Fruit fly (Drosophila melanogaster) whole organism, embryonic: ENCODE measurements around the gene CG9114.
A peak's percentile ranks its signal among the peaks of the same experiment; 100 is the strongest.

Source experiments
- Adf1 ChIP-seq: fragments of 200-800 bp; sonication (Bioruptor generic); IDR thresholded peaks from 2 replicates; pipeline ENCODE4 v1.3.6; 2022; ENCODE audit warnings: missing biosample characterization, missing genetic modification characterization
- CG10431 ChIP-seq: fragments of 200-800 bp; sonication (Bioruptor generic); optimal IDR thresholded peaks from 3 replicates; lab custom pipeline; 2018; ENCODE audit warnings: missing biosample characterization, mild to moderate bottlenecking, missing genetic modification characterization
- CG10543 ChIP-seq: fragments of 200-800 bp; sonication (Bioruptor generic); optimal IDR thresholded peaks from 3 replicates; lab custom pipeline; 2017; ENCODE audit warnings: missing biosample characterization, mild to moderate bottlenecking, missing genetic modification characterization, moderate library complexity
- CG11398 ChIP-seq: fragments of 200-800 bp; sonication (Bioruptor generic); optimal IDR thresholded peaks from 2 replicates; lab custom pipeline; 2016; ENCODE audit warnings: missing biosample characterization, missing genetic modification characterization
- CG11456 ChIP-seq: fragments of 200-800 bp; sonication (Bioruptor generic); IDR thresholded peaks from 3 replicates; pipeline ENCODE4 v1.3.6; 2022; ENCODE audit warnings: missing biosample characterization, missing genetic modification characterization
- CG12299 ChIP-seq: fragments of 200-800 bp; sonication (Bioruptor generic); optimal IDR thresholded peaks from 2 replicates; lab custom pipeline; 2018; ENCODE audit warnings: missing biosample characterization, mild to moderate bottlenecking, missing genetic modification characterization
- CG13287 ChIP-seq: fragments of 200-800 bp; sonication (Bioruptor generic); IDR thresholded peaks from 2 replicates; pipeline ENCODE4 v1.3.6; 2022; ENCODE audit warnings: missing biosample characterization, missing genetic modification characterization; ENCODE audit not compliant: partially characterized antibody
- CG13296 ChIP-seq: fragments of 200-800 bp; sonication (Bioruptor generic); optimal IDR thresholded peaks from 3 replicates; lab custom pipeline; 2018; ENCODE audit warnings: missing biosample characterization, mild to moderate bottlenecking, missing genetic modification characterization
- CG17359 ChIP-seq: fragments of 200-800 bp; sonication (Bioruptor generic); optimal IDR thresholded peaks from 3 replicates; lab custom pipeline; 2018; ENCODE audit warnings: missing biosample characterization, mild to moderate bottlenecking, missing genetic modification characterization, moderate library complexity
- CG32772 ChIP-seq: fragments of 200-800 bp; sonication (Bioruptor generic); IDR thresholded peaks from 2 replicates; pipeline ENCODE4 v1.3.6; 2022; ENCODE audit warnings: missing biosample characterization, missing genetic modification characterization
- CG34422 ChIP-seq: fragments of 200-800 bp; sonication (Bioruptor generic); IDR thresholded peaks from 3 replicates; pipeline ENCODE4 v1.3.6; 2022; ENCODE audit warnings: missing biosample characterization, missing genetic modification characterization
- CG3847 ChIP-seq: fragments of 200-800 bp; sonication (Bioruptor generic); IDR thresholded peaks from 2 replicates; pipeline ENCODE4 v1.3.6; 2022; ENCODE audit warnings: missing biosample characterization, missing genetic modification characterization
- CG3995 ChIP-seq: fragments of 200-800 bp; sonication (Bioruptor generic); optimal IDR thresholded peaks from 3 replicates; lab custom pipeline; 2016; ENCODE audit warnings: missing biosample characterization, missing genetic modification characterization
- CG4328 ChIP-seq: fragments of 200-800 bp; sonication (Bioruptor generic); optimal IDR thresholded peaks from 3 replicates; lab custom pipeline; 2017; ENCODE audit warnings: missing biosample characterization, missing genetic modification reagents, missing genetic modification characterization
- CG4360 ChIP-seq: fragments of 200-800 bp; sonication (Bioruptor generic); IDR thresholded peaks from 2 replicates; pipeline ENCODE4 v1.3.6; 2022; ENCODE audit warnings: missing biosample characterization, missing genetic modification characterization
- CG4424 ChIP-seq: fragments of 200-800 bp; sonication (Bioruptor generic); optimal IDR thresholded peaks from 3 replicates; lab custom pipeline; 2016; ENCODE audit warnings: missing biosample characterization, missing genetic modification characterization
- CG6689 ChIP-seq: fragments of 200-800 bp; sonication (Bioruptor generic); IDR thresholded peaks from 2 replicates; pipeline ENCODE4 v1.3.6; 2022; ENCODE audit warnings: missing biosample characterization, missing genetic modification characterization
- CG6791 ChIP-seq: fragments of 200-800 bp; sonication (Bioruptor generic); IDR thresholded peaks from 3 replicates; pipeline ENCODE4 v1.3.6; 2022; ENCODE audit warnings: missing biosample characterization, missing genetic modification characterization; ENCODE audit not compliant: partially characterized antibody
- CG7745 ChIP-seq: fragments of 200-800 bp; sonication (Bioruptor generic); optimal IDR thresholded peaks from 2 replicates; lab custom pipeline; 2018; ENCODE audit warnings: missing biosample characterization, mild to moderate bottlenecking, missing genetic modification characterization, moderate library complexity
- CG7786 ChIP-seq: fragments of 200-800 bp; sonication (Bioruptor generic); optimal IDR thresholded peaks from 2 replicates; lab custom pipeline; 2016; ENCODE audit warnings: missing biosample characterization, missing genetic modification characterization
- CG7963 ChIP-seq: fragments of 200-800 bp; sonication (Bioruptor generic); IDR thresholded peaks from 3 replicates; pipeline ENCODE4 v1.3.6; 2022; ENCODE audit warnings: missing biosample characterization, missing genetic modification characterization; ENCODE audit not compliant: partially characterized antibody
- CrebB ChIP-seq: fragments of 200-800 bp; sonication (Bioruptor generic); optimal IDR thresholded peaks from 3 replicates; lab custom pipeline; 2018; ENCODE audit warnings: missing biosample characterization, mild to moderate bottlenecking, missing genetic modification characterization
- Deaf1 ChIP-seq: fragments of 200-800 bp; optimal IDR thresholded peaks from 3 replicates; lab custom pipeline; 2019; ENCODE audit warnings: missing biosample characterization, mild to moderate bottlenecking, missing genetic modification characterization, moderate library complexity
- Doc2 ChIP-seq: fragments of 200-800 bp; sonication (Bioruptor generic); IDR thresholded peaks from 2 replicates; pipeline ENCODE4 v1.3.6; 2022; ENCODE audit warnings: missing biosample characterization, missing genetic modification characterization
- Drgx ChIP-seq: fragments of 200-800 bp; sonication (Bioruptor generic); IDR thresholded peaks from 2 replicates; pipeline ENCODE4 v1.3.6; 2022; ENCODE audit warnings: missing biosample characterization, missing genetic modification characterization
- E2f1 ChIP-seq: fragments of 200-800 bp; sonication (Bioruptor generic); IDR thresholded peaks from 2 replicates; pipeline ENCODE4 v1.3.6; 2022; ENCODE audit warnings: missing biosample characterization, missing genetic modification characterization
- Gsc ChIP-seq: fragments of 200-800 bp; sonication (Bioruptor generic); IDR thresholded peaks from 2 replicates; pipeline ENCODE4 v1.3.6; 2022; ENCODE audit warnings: missing biosample characterization, missing genetic modification characterization
- Hr78 ChIP-seq, 2 experiments: fragments of 200-800 bp in 1 of 2; fragments of >200 bp in 1 of 2; sonication (Bioruptor generic) in 1 of 2; optimal IDR thresholded peaks; 2 replicates each; lab custom pipeline; 2017 to 2019; ENCODE audit warnings: missing biosample characterization in 2 of 2, missing genetic modification characterization in 2 of 2, mild to moderate bottlenecking in 1 of 2, moderate library complexity in 1 of 2
- Max ChIP-seq: fragments of 200-800 bp; sonication (Bioruptor generic); optimal IDR thresholded peaks from 2 replicates; lab custom pipeline; 2016; ENCODE audit warnings: missing biosample characterization, mild to moderate bottlenecking, missing genetic modification characterization
- Stat92E ChIP-seq, 3 experiments: fragments of >200 bp in 2 of 3; fragments of 200-800 bp in 1 of 3; sonication (Bioruptor generic) in 1 of 3; optimal IDR thresholded peaks; 2 replicates each; lab custom pipeline; 2017 to 2019; ENCODE audit warnings: missing biosample characterization in 3 of 3, missing genetic modification characterization in 3 of 3, mild to moderate bottlenecking in 1 of 3, moderate library complexity in 1 of 3
- ab ChIP-seq: fragments of 200-800 bp; sonication (Bioruptor generic); optimal IDR thresholded peaks from 2 replicates; lab custom pipeline; 2016; ENCODE audit warnings: missing biosample characterization, missing genetic modification characterization
- ase ChIP-seq: fragments of 200-800 bp; sonication (Bioruptor generic); IDR thresholded peaks from 3 replicates; pipeline ENCODE4 v1.3.6; 2022; ENCODE audit warnings: missing biosample characterization, missing genetic modification characterization
- bowl ChIP-seq: fragments of 200-800 bp; sonication (Bioruptor generic); IDR thresholded peaks from 2 replicates; pipeline ENCODE4 v1.3.6; 2022; ENCODE audit warnings: missing biosample characterization, missing genetic modification characterization
- crol ChIP-seq: fragments of 200-800 bp; sonication (Bioruptor generic); IDR thresholded peaks from 2 replicates; pipeline ENCODE4 v1.3.6; 2022; ENCODE audit warnings: missing biosample characterization, missing genetic modification characterization
- dpn ChIP-seq, 2 experiments: fragments of 200-800 bp; sonication (Bioruptor generic); optimal IDR thresholded peaks; 3 replicates each; lab custom pipeline; 2016; ENCODE audit warnings: missing biosample characterization in 2 of 2, missing genetic modification characterization in 2 of 2
- fd96Cb ChIP-seq: fragments of 200-800 bp; sonication (Bioruptor generic); optimal IDR thresholded peaks from 2 replicates; lab custom pipeline; 2018; ENCODE audit warnings: missing biosample characterization, mild to moderate bottlenecking, missing genetic modification characterization, moderate library complexity
- ftz-f1 ChIP-seq: fragments of 200-800 bp; sonication (Bioruptor generic); optimal IDR thresholded peaks from 2 replicates; lab custom pipeline; 2016; ENCODE audit warnings: missing biosample characterization, missing genetic modification characterization
- gce ChIP-seq: fragments of 200-800 bp; sonication (Bioruptor generic); IDR thresholded peaks from 3 replicates; pipeline ENCODE4 v1.3.6; 2022; ENCODE audit warnings: missing biosample characterization, missing genetic modification characterization
- jing ChIP-seq: fragments of 200-800 bp; sonication (Bioruptor generic); optimal IDR thresholded peaks from 2 replicates; lab custom pipeline; 2018; ENCODE audit warnings: missing biosample characterization, mild to moderate bottlenecking, missing genetic modification characterization
- lab ChIP-seq: fragments of 200-800 bp; sonication (Bioruptor generic); optimal IDR thresholded peaks from 3 replicates; lab custom pipeline; 2017; ENCODE audit warnings: missing biosample characterization, missing genetic modification characterization, mild to moderate bottlenecking, moderate library complexity, missing genetic modification reagents
- p53 ChIP-seq: fragments of 200-800 bp; sonication (Bioruptor generic); optimal IDR thresholded peaks from 2 replicates; lab custom pipeline; 2016; ENCODE audit warnings: missing biosample characterization, missing genetic modification characterization
- pan ChIP-seq, 4 experiments: fragments of >200 bp in 3 of 4; fragments of 200-800 bp in 1 of 4; sonication (Bioruptor generic) in 1 of 4; optimal IDR thresholded peaks in 3 of 4; IDR thresholded peaks in 1 of 4; 2 replicates each; pipeline versions ENCODE4 v1.3.6 to Lab custom; 2017 to 2022; ENCODE audit warnings: missing biosample characterization in 2 of 4, missing genetic modification characterization in 2 of 4, mixed read lengths in 1 of 4
- pzg ChIP-seq: fragments of 200-800 bp; sonication (Bioruptor generic); optimal IDR thresholded peaks from 3 replicates; lab custom pipeline; 2018; ENCODE audit warnings: missing biosample characterization, mild to moderate bottlenecking, missing genetic modification characterization, moderate library complexity
- ranshi ChIP-seq: fragments of 200-800 bp; sonication (Bioruptor generic); IDR thresholded peaks from 2 replicates; pipeline ENCODE4 v1.3.6; 2022; ENCODE audit warnings: missing biosample characterization, missing genetic modification characterization
- row ChIP-seq: fragments of 200-800 bp; sonication (Bioruptor generic); IDR thresholded peaks from 3 replicates; pipeline ENCODE4 v1.3.6; 2022; ENCODE audit warnings: missing biosample characterization, missing genetic modification characterization
- so ChIP-seq: fragments of 200-800 bp; sonication (Bioruptor generic); IDR thresholded peaks from 3 replicates; pipeline ENCODE4 v1.3.6; 2022; ENCODE audit warnings: missing biosample characterization, missing genetic modification characterization
- unpg ChIP-seq: fragments of 200-800 bp; sonication (Bioruptor generic); optimal IDR thresholded peaks from 3 replicates; lab custom pipeline; 2018; ENCODE audit warnings: missing biosample characterization, mild to moderate bottlenecking, missing genetic modification characterization, moderate library complexity
- vvl ChIP-seq: fragments of 200-800 bp; sonication (Bioruptor generic); IDR thresholded peaks from 2 replicates; pipeline ENCODE4 v1.3.6; 2022; ENCODE audit warnings: missing biosample characterization, missing genetic modification characterization
- wor ChIP-seq: fragments of 200-800 bp; sonication (Bioruptor generic); IDR thresholded peaks from 2 replicates; pipeline ENCODE4 v1.3.6; 2022; ENCODE audit warnings: missing biosample characterization, missing genetic modification characterization

The CG9114 gene

DNA sequence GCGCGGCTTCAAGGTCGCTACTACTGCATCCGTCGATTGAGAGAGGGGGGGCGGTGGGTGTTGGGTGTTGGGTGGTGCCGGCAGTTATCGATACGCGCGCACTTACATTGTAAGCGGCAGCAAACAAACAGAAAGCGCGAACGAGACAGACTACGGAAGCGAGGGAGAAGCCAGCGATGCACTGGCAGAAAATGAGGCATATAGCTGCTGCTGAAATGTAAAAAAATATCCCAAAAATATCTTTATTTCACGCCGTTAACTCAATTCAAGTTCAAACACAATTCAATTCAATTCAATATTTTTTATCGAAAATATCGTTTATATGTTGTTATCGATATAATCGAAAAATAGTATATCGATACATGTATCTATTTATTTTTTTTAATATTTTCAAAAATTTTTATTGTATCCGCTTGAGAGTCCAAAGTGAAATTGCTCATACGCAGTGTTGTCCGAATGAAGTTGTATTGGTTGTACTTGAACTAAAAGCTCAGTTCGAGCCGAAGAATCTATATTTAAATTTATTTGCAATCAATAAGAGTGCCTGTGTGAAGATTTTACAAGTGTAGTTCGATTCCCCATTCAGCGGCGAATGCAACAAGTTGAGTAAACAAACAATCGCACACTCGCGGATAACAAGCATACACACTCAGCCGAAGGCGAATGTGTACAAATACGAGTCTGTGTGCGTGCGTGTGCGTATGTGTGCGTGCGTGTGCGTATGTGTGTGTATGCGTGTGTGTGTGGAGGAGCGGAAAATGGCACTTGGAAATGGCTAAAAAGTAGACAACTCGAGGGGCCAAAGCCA, 20.7 kb downstream of the CG9114 start (continued):
- TF ChIP-seq bowl (GFP tag; lab: Robert Waterston, UW) (no peak), CG4328 (GFP tag; lab: Kevin White, UChicago) (no peak), unpg (GFP tag; lab: Kevin White, UChicago) (peak; percentile 19), gce (GFP tag; lab: Robert Waterston, UW) (peak; percentile 86; the same call in 2 of the 3 replicates), CG3847 (no peak), pan (optimal IDR thresholded peaks at IDR 0.05; lab: Kevin White, UChicago) (no peak), pan (GFP tag; optimal IDR thresholded peaks at IDR 0.05 in 1 of 2, IDR thresholded peaks at IDR 0.05 in 1 of 2) (peak; percentile 40 to 58), CG3995 (GFP tag; lab: Kevin White, UChicago) (no peak), CG11456 (GFP tag; lab: Robert Waterston, UW) (no peak), lab (GFP tag; lab: Kevin White, UChicago) (no peak), Deaf1 (tag; lab: Kevin White, UChicago) (no peak), Max (GFP tag; lab: Kevin White, UChicago) (no peak), CG13287 (GFP tag; lab: Robert Waterston, UW) (no peak), CG6689 (GFP tag; lab: Robert Waterston, UW) (peak; percentile 29; the same call in 1 of the 2 replicates), ranshi (GFP tag; lab: Robert Waterston, UW) (no peak), CG11398 (no peak), ftz-f1 (GFP tag; lab: Kevin White, UChicago) (no peak), crol (GFP tag; lab: Robert Waterston, UW) (peak; percentile 26; the same call in 1 of the 2 replicates), jing (no peak), CG10543 (GFP tag; lab: Kevin White, UChicago) (no peak), CrebB (tag; lab: Kevin White, UChicago) (no peak), row (GFP tag; lab: Robert Waterston, UW) (peak; percentile 48; the same call in 1 of the 3 replicates), CG6791 (no peak), CG10431 (no peak), E2f1 (GFP tag; lab: Robert Waterston, UW) (no peak), wor (GFP tag; lab: Robert Waterston, UW) (peak; percentile 38; the same call in 1 of the 2 replicates), CG4424 (GFP tag; lab: Kevin White, UChicago) (peak; percentile 4), CG12299 (no peak), so (GFP tag; lab: Robert Waterston, UW) (no peak), CG4360 (GFP tag; lab: Robert Waterston, UW) (no peak), Doc2 (no peak), Gsc (GFP tag; lab: Robert Waterston, UW) (no peak), ab (GFP tag; lab: Kevin White, UChicago) (no peak), CG7963 (GFP tag; lab: Robert Waterston, UW) (no peak), CG7786 (GFP tag; lab: Kevin White, UChicago) (no peak), CG34422 (GFP tag; lab: Robert Waterston, UW) (no peak), Hr78 (GFP tag; optimal IDR thresholded peaks at IDR 0.05; lab: Kevin White, UChicago) (no peak), CG13296 (GFP tag; lab: Kevin White, UChicago) (no peak), Drgx (GFP tag; lab: Robert Waterston, UW) (peak; percentile 38), CG32772 (GFP tag; lab: Robert Waterston, UW) (peak; percentile 43; the same call in 1 of the 2 replicates), p53 (GFP tag; lab: Kevin White, UChicago) (no peak), dpn (GFP tag; optimal IDR thresholded peaks at IDR 0.05; lab: Kevin White, UChicago) (peak in 1 of 2 experiments; percentile 24), vvl (GFP tag; lab: Robert Waterston, UW) (no peak), Stat92E (GFP tag; optimal IDR thresholded peaks at IDR 0.05; lab: Kevin White, UChicago) (peak in 1 of 3 experiments; percentile 42), CG17359 (tag; lab: Kevin White, UChicago) (peak; percentile 30), pzg (GFP tag; lab: Kevin White, UChicago) (no peak), ase (no peak), Adf1 (GFP tag; lab: Robert Waterston, UW) (no peak), fd96Cb (tag; lab: Kevin White, UChicago) (peak; percentile 37), CG7745 (tag; lab: Kevin White, UChicago) (no peak)
